Fruit fly (Drosophila melanogaster): ENCODE measurements around the gene CG14238.

The CG14238 gene

dm6 chr3R:26409780-26410179 lies 48.3 kb upstream of the CG14238 start (continued):
- no peak for TF ChIP-seq Ets97D (GFP tag; optimal IDR thresholded peaks at IDR 0.05)
- TF ChIP-seq Hmr (GFP tag; optimal IDR thresholded peaks at IDR 0.05) = no peak
- TF ChIP-seq Vsx1 (GFP tag; optimal IDR thresholded peaks at IDR 0.05) = no peak
- TF ChIP-seq schlank (tag; optimal IDR thresholded peaks at IDR 0.05) = no peak
- TF ChIP-seq stc (GFP tag; IDR thresholded peaks at IDR 0.05) = peak; percentile 60; the same call in 1 of the 2 replicates
- TF ChIP-seq org-1 (GFP tag; optimal IDR thresholded peaks at IDR 0.05) = no peak
- no peak for TF ChIP-seq dimm (GFP tag; IDR thresholded peaks at IDR 0.05)
- peak; percentile 41; the same call in 1 of the 3 replicates for TF ChIP-seq Mrtf (GFP tag; IDR thresholded peaks at IDR 0.05)
- TF ChIP-seq Ptx1 (GFP tag; IDR thresholded peaks at IDR 0.05) = peak; percentile 62
- no peak for TF ChIP-seq CG3163 (GFP tag; optimal IDR thresholded peaks at IDR 0.05)
- TF ChIP-seq CrebB (tag; optimal IDR thresholded peaks at IDR 0.05) = no peak
- 0 out of 2 replicates have a peak, but pooled peaks have one; percentile 9 for TF ChIP-seq al (GFP tag; IDR thresholded peaks at IDR 0.05)
- no peak for TF ChIP-seq CG10366 (GFP tag; IDR thresholded peaks at IDR 0.05)
- peak; percentile 67 for TF ChIP-seq CG7839 (tag; optimal IDR thresholded peaks at IDR 0.05)
- TF ChIP-seq Dfd (GFP tag; optimal IDR thresholded peaks at IDR 0.05) = no peak
- no peak for TF ChIP-seq aop (GFP tag; IDR thresholded peaks at IDR 0.05)
- no peak for TF ChIP-seq usp (GFP tag; optimal IDR thresholded peaks at IDR 0.05)
- TF ChIP-seq Spps (tag; optimal IDR thresholded peaks at IDR 0.05) = no peak
- no peak for TF ChIP-seq NK7.1 (GFP tag; optimal IDR thresholded peaks at IDR 0.05)
- TF ChIP-seq dan (GFP tag; IDR thresholded peaks at IDR 0.05) = no peak
- TF ChIP-seq cas (GFP tag; IDR thresholded peaks at IDR 0.05) = no peak
- TF ChIP-seq CG10959 (GFP tag; IDR thresholded peaks at IDR 0.05) = no peak
- TF ChIP-seq Trl (optimal IDR thresholded peaks at IDR 0.05) = no peak
- TF ChIP-seq Trl (GFP tag; optimal IDR thresholded peaks at IDR 0.05) = no peak
- TF ChIP-seq Fer3 (tag; optimal IDR thresholded peaks at IDR 0.05) = peak; percentile 32
- TF ChIP-seq h (optimal IDR thresholded peaks at IDR 0.05) = no peak
- TF ChIP-seq dysf (GFP tag; IDR thresholded peaks at IDR 0.05) = peak; percentile 71; the same call in 2 of the 3 replicates
- no peak for TF ChIP-seq sens-2 (GFP tag; IDR thresholded peaks at IDR 0.05)
- TF ChIP-seq hbn (GFP tag; IDR thresholded peaks at IDR 0.05; ENCODE audit: partially characterized antibody) = no peak
- TF ChIP-seq CG12071 (GFP tag; optimal IDR thresholded peaks at IDR 0.05) = no peak
- no peak for TF ChIP-seq Bgb (GFP tag; IDR thresholded peaks at IDR 0.05; ENCODE audit: partially characterized antibody)
- no peak for TF ChIP-seq CG10274 (GFP tag; optimal IDR thresholded peaks at IDR 0.05)
- no peak; the same call in 2 of the 3 replicates for TF ChIP-seq CG17361 (GFP tag; IDR thresholded peaks at IDR 0.05)
- TF ChIP-seq seq (GFP tag; IDR thresholded peaks at IDR 0.05) = no peak
- no peak for TF ChIP-seq Elba2 (GFP tag; optimal IDR thresholded peaks at IDR 0.05)
- TF ChIP-seq CG6791 (GFP tag; IDR thresholded peaks at IDR 0.05; ENCODE audit: partially characterized antibody) = no peak
- no peak for TF ChIP-seq amos (GFP tag; IDR thresholded peaks at IDR 0.05; ENCODE audit: partially characterized antibody)
- TF ChIP-seq CG10979 (tag; optimal IDR thresholded peaks at IDR 0.05) = no peak
- no peak for TF ChIP-seq CG32772 (GFP tag; IDR thresholded peaks at IDR 0.05)
- no peak for TF ChIP-seq z (GFP tag; IDR thresholded peaks at IDR 0.05)
- TF ChIP-seq CG16863 (GFP tag; optimal IDR thresholded peaks at IDR 0.05) = no peak
- no peak for TF ChIP-seq sqz (GFP tag; optimal IDR thresholded peaks at IDR 0.05)
- no peak for TF ChIP-seq Dbx (GFP tag; IDR thresholded peaks at IDR 0.05)
- no peak for TF ChIP-seq CG5245 (GFP tag; optimal IDR thresholded peaks at IDR 0.05)
- TF ChIP-seq CG1529 (GFP tag; optimal IDR thresholded peaks at IDR 0.05) = no peak
- no peak for TF ChIP-seq br (optimal IDR thresholded peaks at IDR 0.05)
- TF ChIP-seq slp2 (GFP tag; optimal IDR thresholded peaks at IDR 0.05) = no peak
- TF ChIP-seq CG8924 (tag; optimal IDR thresholded peaks at IDR 0.05) = no peak
- no peak for TF ChIP-seq Dip3 (GFP tag; optimal IDR thresholded peaks at IDR 0.05)
- no peak for TF ChIP-seq MTF-1 (GFP tag; optimal IDR thresholded peaks at IDR 0.05; ENCODE audit: borderline replicate concordance)
- no peak for TF ChIP-seq Bteb2 (GFP tag; optimal IDR thresholded peaks at IDR 0.05)
- no peak for TF ChIP-seq CG3838 (GFP tag; optimal IDR thresholded peaks at IDR 0.05)
- no peak for TF ChIP-seq ci (GFP tag; IDR thresholded peaks at IDR 0.05)
- 0 out of 3 replicates have a peak, but pooled peaks have one; percentile 35 for TF ChIP-seq CG7357 (GFP tag; IDR thresholded peaks at IDR 0.05)

All from whole organism, embryonic.